Worm (Caenorhabditis elegans) whole organism, late embryonic: ENCODE data around the gene fbxa-24.

Source experiments
- C08G9.2 ChIP-seq: sonication (generic microtip); optimal IDR thresholded peaks from 2 replicates; lab custom pipeline; 2016; ENCODE audit warnings: mild to moderate bottlenecking, missing genetic modification characterization, moderate library complexity, missing compliant biosample characterization
- C38D4.7 ChIP-seq: fragments of 200-800 bp; sonication (Bioruptor generic); optimal IDR thresholded peaks from 2 replicates; lab custom pipeline; 2018; ENCODE audit warnings: mild to moderate bottlenecking, missing genetic modification characterization, moderate library complexity, missing compliant biosample characterization
- F13H6.1 ChIP-seq: sonication (generic microtip); optimal IDR thresholded peaks from 2 replicates; lab custom pipeline; 2016; ENCODE audit warnings: missing genetic modification characterization, missing compliant biosample characterization
- K02D7.2 ChIP-seq: sonication (generic microtip); optimal IDR thresholded peaks from 2 replicates; lab custom pipeline; 2017; ENCODE audit warnings: mild to moderate bottlenecking, missing genetic modification characterization, missing compliant biosample characterization
- T23F11.4 ChIP-seq: fragments of 200-800 bp; sonication (Bioruptor generic); optimal IDR thresholded peaks from 2 replicates; lab custom pipeline; 2018; ENCODE audit warnings: mild to moderate bottlenecking, missing genetic modification characterization, missing compliant biosample characterization
- Y22D7AL.16 ChIP-seq: sonication (generic microtip); optimal IDR thresholded peaks from 2 replicates; lab custom pipeline; 2016; ENCODE audit warnings: missing genetic modification characterization, missing compliant biosample characterization
- ahr-1 ChIP-seq: sonication (generic microtip); optimal IDR thresholded peaks from 2 replicates; lab custom pipeline; 2016; ENCODE audit warnings: missing genetic modification characterization, missing compliant biosample characterization
- ceh-14 ChIP-seq: sonication (generic microtip); optimal IDR thresholded peaks from 2 replicates; lab custom pipeline; 2016; ENCODE audit warnings: missing genotype, missing genetic modification characterization, missing compliant biosample characterization
- ceh-19 ChIP-seq: fragments of 200-800 bp; sonication (Bioruptor generic); optimal IDR thresholded peaks from 2 replicates; lab custom pipeline; 2018; ENCODE audit warnings: mild to moderate bottlenecking, missing genetic modification characterization, missing compliant biosample characterization
- ceh-31 ChIP-seq: sonication (generic microtip); optimal IDR thresholded peaks from 2 replicates; lab custom pipeline; 2016; ENCODE audit warnings: missing genetic modification characterization, missing compliant biosample characterization
- ceh-34 ChIP-seq: sonication (generic microtip); optimal IDR thresholded peaks from 2 replicates; lab custom pipeline; 2016; ENCODE audit warnings: mild to moderate bottlenecking, missing genetic modification characterization, missing compliant biosample characterization
- ceh-45 ChIP-seq: fragments of 200-800 bp; sonication (Bioruptor generic); IDR thresholded peaks from 2 replicates; pipeline ENCODE4 v1.3.6; 2022; ENCODE audit warnings: missing genetic modification reagents, missing genetic modification characterization, missing compliant biosample characterization
- che-1 ChIP-seq: sonication (generic microtip); optimal IDR thresholded peaks from 2 replicates; lab custom pipeline; 2016; ENCODE audit warnings: mild to moderate bottlenecking, missing genetic modification characterization, missing compliant biosample characterization
- elt-2 ChIP-seq: sonication (generic microtip); optimal IDR thresholded peaks from 2 replicates; lab custom pipeline; 2016; ENCODE audit warnings: missing genetic modification reagents, missing genetic modification characterization, missing compliant biosample characterization
- eyg-1 ChIP-seq: sonication (generic microtip); optimal IDR thresholded peaks from 2 replicates; lab custom pipeline; 2016; ENCODE audit warnings: missing genotype, missing genetic modification characterization, missing compliant biosample characterization
- fax-1 ChIP-seq: sonication (generic microtip); optimal IDR thresholded peaks from 2 replicates; lab custom pipeline; 2016; ENCODE audit warnings: missing genotype, missing genetic modification characterization, missing compliant biosample characterization
- hlh-13 ChIP-seq: fragments of 200-800 bp; sonication (Bioruptor generic); optimal IDR thresholded peaks from 2 replicates; lab custom pipeline; 2018; ENCODE audit warnings: mild to moderate bottlenecking, missing genetic modification characterization, missing compliant biosample characterization
- lin-11 ChIP-seq: fragments of 200-800 bp; sonication (Bioruptor generic); optimal IDR thresholded peaks from 2 replicates; lab custom pipeline; 2018; ENCODE audit warnings: mild to moderate bottlenecking, missing genetic modification characterization, missing compliant biosample characterization
- mec-3 ChIP-seq: sonication (generic microtip); optimal IDR thresholded peaks from 2 replicates; lab custom pipeline; 2016; ENCODE audit warnings: borderline replicate concordance, missing genetic modification characterization, missing compliant biosample characterization
- nhr-11 ChIP-seq: fragments of 150-350 bp; optimal IDR thresholded peaks from 2 replicates; lab custom pipeline; 2014; ENCODE audit warnings: missing biosample characterization, missing genetic modification characterization
- nhr-232 ChIP-seq: sonication (generic microtip); optimal IDR thresholded peaks from 2 replicates; lab custom pipeline; 2016; ENCODE audit warnings: missing genetic modification characterization, missing compliant biosample characterization
- npax-4 ChIP-seq: sonication (generic microtip); optimal IDR thresholded peaks from 2 replicates; lab custom pipeline; 2016; ENCODE audit warnings: missing genetic modification characterization, missing compliant biosample characterization
- pax-1 ChIP-seq: fragments of 150-350 bp; optimal IDR thresholded peaks from 2 replicates; lab custom pipeline; 2014; ENCODE audit warnings: missing biosample characterization, missing genetic modification characterization
- pha-4 ChIP-seq: fragments of 150-350 bp; optimal IDR thresholded peaks from 2 replicates; lab custom pipeline; 2018; ENCODE audit warnings: missing biosample characterization, missing genetic modification reagents, missing genetic modification characterization
- pros-1 ChIP-seq: fragments of 150-350 bp; optimal IDR thresholded peaks from 2 replicates; lab custom pipeline; 2014; ENCODE audit warnings: missing biosample characterization, missing genetic modification reagents, missing genetic modification characterization
- sox-4 ChIP-seq: sonication (generic microtip); optimal IDR thresholded peaks from 2 replicates; lab custom pipeline; 2017; ENCODE audit warnings: mild to moderate bottlenecking, missing genetic modification characterization, inconsistent platforms, missing compliant biosample characterization
- syd-9 ChIP-seq: sonication (generic microtip); optimal IDR thresholded peaks from 2 replicates; lab custom pipeline; 2016; ENCODE audit warnings: mild to moderate bottlenecking, missing genetic modification characterization, moderate library complexity, missing compliant biosample characterization
- tbx-7 ChIP-seq: sonication (generic microtip); optimal IDR thresholded peaks from 2 replicates; lab custom pipeline; 2016; ENCODE audit warnings: missing genotype, missing genetic modification characterization, missing compliant biosample characterization
- ttx-3 ChIP-seq: sonication (generic microtip); optimal IDR thresholded peaks from 2 replicates; lab custom pipeline; 2016; ENCODE audit warnings: missing genetic modification reagents, missing genetic modification characterization, missing compliant biosample characterization
- unc-3 ChIP-seq, 2 experiments: fragments of 200-800 bp in 1 of 2; sonication (Bioruptor generic) in 1 of 2; sonication (generic microtip) in 1 of 2; conservative IDR thresholded peaks in 1 of 2; optimal IDR thresholded peaks in 1 of 2; 2 replicates each; pipeline versions ENCODE4 v1.3.6 to Lab custom; 2016 to 2022; ENCODE audit warnings: missing compliant biosample characterization in 2 of 2, missing genetic modification characterization in 2 of 2, missing genetic modification reagents in 1 of 2
- ztf-16 ChIP-seq: sonication (generic microtip); optimal IDR thresholded peaks from 2 replicates; lab custom pipeline; 2017; ENCODE audit warnings: missing genetic modification characterization, missing compliant biosample characterization

The fbxa-24 gene

ce11 chrII:3811816-3812332, 4.5 kb upstream of the fbxa-24 start, which contains the start of gene lido-15:
lido-15 (plus strand) TSS chrII:3812282.
- TF ChIP-seq unc-3 (GFP tag; conservative IDR thresholded peaks at IDR 0.05; lab: Robert Waterston, UW) (no peak), unc-3 (tag; optimal IDR thresholded peaks at IDR 0.05; lab: Kevin White, UChicago) (no peak), eyg-1 (tag; lab: Kevin White, UChicago) (no peak), ceh-45 (GFP tag; lab: Robert Waterston, UW) (no peak), ttx-3 (no peak), ceh-19 (GFP tag; lab: Kevin White, UChicago) (no peak), Y22D7AL.16 (tag; lab: Kevin White, UChicago) (no peak), tbx-7 (tag; lab: Kevin White, UChicago) (no peak), pha-4 (no peak), npax-4 (tag; lab: Kevin White, UChicago) (no peak), ahr-1 (tag; lab: Kevin White, UChicago) (no peak), che-1 (tag; lab: Kevin White, UChicago) (no peak), C08G9.2 (tag; lab: Kevin White, UChicago) (no peak), ztf-16 (tag; lab: Kevin White, UChicago) (no peak), F13H6.1 (no peak), hlh-13 (GFP tag; lab: Kevin White, UChicago) (no peak), pax-1 (tag; lab: Kevin White, UChicago) (no peak), ceh-31 (tag; lab: Kevin White, UChicago) (no peak)

ce11 chrII:3815445-3816208, 699 bp upstream of the fbxa-24 start:
- TF ChIP-seq T23F11.4 (GFP tag; lab: Kevin White, UChicago) (no peak), syd-9 (tag; lab: Kevin White, UChicago) (no peak), nhr-232 (tag; lab: Kevin White, UChicago) (no peak), K02D7.2 (no peak), fax-1 (tag; lab: Kevin White, UChicago) (no peak), pros-1 (no peak), lin-11 (tag; lab: Kevin White, UChicago) (no peak), tbx-7 (tag; lab: Kevin White, UChicago) (no peak), elt-2 (peak; percentile 33)

- no peak for TF ChIP-seq ceh-19 (GFP tag; lab: Kevin White, UChicago)
- TF ChIP-seq, all 69 proteins: peak for 0
Observed at ce11 chrII:3821248-3821647, 4.9 kb downstream of the fbxa-24 start, which contains the start of gene F54D10.7. F54D10.7 (minus strand) TSS chrII:3821296.

DNA sequence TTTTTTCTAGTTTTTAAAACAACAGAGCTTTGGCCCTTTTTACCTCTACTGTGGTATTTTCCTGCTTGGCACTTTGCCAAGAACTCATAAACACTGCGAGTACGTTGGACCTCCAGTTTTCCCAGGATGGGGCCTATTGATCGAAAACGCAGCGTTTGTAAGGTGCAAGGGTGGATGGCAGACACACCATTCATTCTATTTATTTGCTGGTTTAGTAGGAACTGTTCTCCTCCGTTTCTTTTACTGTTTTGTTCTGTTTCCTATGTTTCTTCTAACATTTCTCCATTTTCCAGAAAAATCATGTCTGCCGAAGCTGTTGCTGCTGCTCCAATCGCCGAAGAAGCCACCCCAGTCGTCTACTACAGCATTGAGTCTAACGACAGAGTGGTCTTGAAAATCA, 7.5 kb downstream of the fbxa-24 start, which contains the start of gene skr-15:
Gene skr-15, plus strand, starts transcription at position 301 of the 400 bp plus-strand sequence.
- TF ChIP-seq ceh-34 (tag; lab: Kevin White, UChicago) (no peak), mec-3 (tag; lab: Kevin White, UChicago) (no peak), sox-4 (tag; lab: Kevin White, UChicago) (no peak), ceh-14 (tag; lab: Kevin White, UChicago) (no peak), elt-2 (no peak), nhr-11 (no peak), T23F11.4 (GFP tag; lab: Kevin White, UChicago) (no peak), Y22D7AL.16 (tag; lab: Kevin White, UChicago) (no peak), ceh-31 (tag; lab: Kevin White, UChicago) (no peak)

ce11 chrII:3827801-3828200, 11.5 kb downstream of the fbxa-24 start, which contains the start of gene F54D10.8:
F54D10.8 (minus strand) TSS chrII:3827901.
- no peak for TF ChIP-seq C38D4.7
- TF ChIP-seq sox-4 (tag; lab: Kevin White, UChicago): no peak
